Fruit fly (Drosophila melanogaster) whole organism, embryonic: ENCODE results near the gene CG43925.
A peak's percentile ranks its signal among the peaks of the same experiment; 100 is the strongest.

Experiments used
- Atf-2 ChIP-seq: fragments of 200-800 bp; sonication (Bioruptor generic); optimal IDR thresholded peaks from 2 replicates; lab custom pipeline; 2016; ENCODE audit warnings: missing biosample characterization, missing genetic modification characterization
- CG10431 ChIP-seq: fragments of 200-800 bp; sonication (Bioruptor generic); optimal IDR thresholded peaks from 3 replicates; lab custom pipeline; 2018; ENCODE audit warnings: missing biosample characterization, mild to moderate bottlenecking, missing genetic modification characterization
- CG10543 ChIP-seq: fragments of 200-800 bp; sonication (Bioruptor generic); optimal IDR thresholded peaks from 3 replicates; lab custom pipeline; 2017; ENCODE audit warnings: missing biosample characterization, mild to moderate bottlenecking, missing genetic modification characterization, moderate library complexity
- CG10565 ChIP-seq: fragments of 200-800 bp; sonication (Bioruptor generic); optimal IDR thresholded peaks from 3 replicates; lab custom pipeline; 2016; ENCODE audit warnings: missing biosample characterization, mild to moderate bottlenecking, missing genetic modification characterization
- CG10654 ChIP-seq: fragments of 200-800 bp; sonication (Bioruptor generic); optimal IDR thresholded peaks from 2 replicates; lab custom pipeline; 2016; ENCODE audit warnings: missing biosample characterization, missing genetic modification characterization
- CG11560 ChIP-seq: fragments of 200-800 bp; sonication (Bioruptor generic); IDR thresholded peaks from 3 replicates; pipeline ENCODE4 v1.3.6; 2022; ENCODE audit warnings: missing biosample characterization, missing genetic modification characterization
- CG12071 ChIP-seq: fragments of 200-800 bp; sonication (Bioruptor generic); optimal IDR thresholded peaks from 3 replicates; lab custom pipeline; 2018; ENCODE audit warnings: missing biosample characterization, mild to moderate bottlenecking, missing genetic modification characterization
- CG12299 ChIP-seq: fragments of 200-800 bp; sonication (Bioruptor generic); optimal IDR thresholded peaks from 2 replicates; lab custom pipeline; 2018; ENCODE audit warnings: missing biosample characterization, mild to moderate bottlenecking, missing genetic modification characterization
- CG12391 ChIP-seq: fragments of 200-800 bp; sonication (Bioruptor generic); optimal IDR thresholded peaks from 3 replicates; lab custom pipeline; 2018; ENCODE audit warnings: missing biosample characterization, mild to moderate bottlenecking, missing genetic modification characterization, moderate library complexity
- CG12744 ChIP-seq: fragments of 200-800 bp; sonication (Bioruptor generic); optimal IDR thresholded peaks from 2 replicates; lab custom pipeline; 2016; ENCODE audit warnings: missing biosample characterization, missing genetic modification characterization
- CG14710 ChIP-seq: fragments of 200-800 bp; sonication (Bioruptor generic); optimal IDR thresholded peaks from 3 replicates; lab custom pipeline; 2019; ENCODE audit warnings: missing biosample characterization, mild to moderate bottlenecking, missing genetic modification characterization, moderate library complexity
- CG15011 ChIP-seq: fragments of 200-800 bp; sonication (Bioruptor generic); optimal IDR thresholded peaks from 3 replicates; lab custom pipeline; 2018; ENCODE audit warnings: missing biosample characterization, mild to moderate bottlenecking, missing genetic modification characterization
- CG15479 ChIP-seq: fragments of 200-800 bp; sonication (Bioruptor generic); optimal IDR thresholded peaks from 3 replicates; lab custom pipeline; 2019; ENCODE audit warnings: missing biosample characterization, mild to moderate bottlenecking, missing genetic modification characterization, moderate library complexity
- CG15696 ChIP-seq: fragments of 200-800 bp; sonication (Bioruptor generic); optimal IDR thresholded peaks from 2 replicates; lab custom pipeline; 2019; ENCODE audit warnings: missing biosample characterization, mild to moderate bottlenecking, missing genetic modification characterization, moderate library complexity
- CG17802 ChIP-seq: fragments of 200-800 bp; sonication (Bioruptor generic); optimal IDR thresholded peaks from 2 replicates; lab custom pipeline; 2018; ENCODE audit warnings: missing biosample characterization, mild to moderate bottlenecking, missing genetic modification characterization, moderate library complexity
- CG2129 ChIP-seq: fragments of 200-800 bp; sonication (Bioruptor generic); IDR thresholded peaks from 2 replicates; pipeline ENCODE4 v1.3.6; 2022; ENCODE audit warnings: missing biosample characterization, missing genetic modification characterization; ENCODE audit not compliant: partially characterized antibody
- CG6654 ChIP-seq: fragments of 200-800 bp; sonication (Bioruptor generic); optimal IDR thresholded peaks from 2 replicates; lab custom pipeline; 2017; ENCODE audit warnings: missing biosample characterization, mild to moderate bottlenecking, missing genetic modification characterization
- CG7987 ChIP-seq: fragments of 200-800 bp; sonication (Bioruptor generic); optimal IDR thresholded peaks from 2 replicates; lab custom pipeline; 2018; ENCODE audit warnings: missing biosample characterization, mild to moderate bottlenecking, missing genetic modification characterization, moderate library complexity
- CG8944 ChIP-seq: fragments of 200-800 bp; sonication (Bioruptor generic); optimal IDR thresholded peaks from 3 replicates; lab custom pipeline; 2016; ENCODE audit warnings: missing biosample characterization, missing genetic modification characterization
- CG9932 ChIP-seq: fragments of 200-800 bp; sonication (Bioruptor generic); IDR thresholded peaks from 2 replicates; pipeline ENCODE4 v1.3.6; 2022; ENCODE audit warnings: missing biosample characterization, missing genetic modification characterization
- CTCF ChIP-seq: fragments of 200-800 bp; sonication (Bioruptor generic); optimal IDR thresholded peaks from 2 replicates; lab custom pipeline; 2017; ENCODE audit warnings: missing biosample characterization, mild to moderate bottlenecking, missing genetic modification characterization, moderate library complexity
- Eip74EF ChIP-seq, 2 experiments: fragments of 200-800 bp in 1 of 2; fragments of >200 bp in 1 of 2; sonication (Bioruptor generic) in 1 of 2; optimal IDR thresholded peaks; 2 replicates each; lab custom pipeline; 2017 to 2019; ENCODE audit warnings: missing biosample characterization in 2 of 2, missing genetic modification characterization in 2 of 2, mild to moderate bottlenecking in 1 of 2, moderate library complexity in 1 of 2
- Fer3 ChIP-seq: fragments of 200-800 bp; sonication (Bioruptor generic); optimal IDR thresholded peaks from 2 replicates; lab custom pipeline; 2018; ENCODE audit warnings: missing biosample characterization, mild to moderate bottlenecking, missing genetic modification characterization, moderate library complexity
- H15 ChIP-seq: fragments of 200-800 bp; sonication (Bioruptor generic); IDR thresholded peaks from 3 replicates; pipeline ENCODE4 v1.3.6; 2022; ENCODE audit warnings: missing biosample characterization, missing genetic modification characterization
- HHEX ChIP-seq: fragments of 200-800 bp; sonication (Bioruptor generic); optimal IDR thresholded peaks from 3 replicates; lab custom pipeline; 2017; ENCODE audit warnings: missing biosample characterization, mild to moderate bottlenecking, missing genetic modification characterization, missing genetic modification reagents
- HLH4C ChIP-seq: fragments of 200-800 bp; sonication (Bioruptor generic); IDR thresholded peaks from 3 replicates; pipeline ENCODE4 v1.3.6; 2022; ENCODE audit warnings: missing biosample characterization, missing genetic modification characterization; ENCODE audit not compliant: partially characterized antibody
- Hey ChIP-seq: fragments of 200-800 bp; sonication (Bioruptor generic); optimal IDR thresholded peaks from 3 replicates; lab custom pipeline; 2018; ENCODE audit warnings: missing biosample characterization, mild to moderate bottlenecking, missing genetic modification characterization
- Hr3 ChIP-seq: fragments of 200-800 bp; sonication (Bioruptor generic); optimal IDR thresholded peaks from 3 replicates; lab custom pipeline; 2016; ENCODE audit warnings: missing biosample characterization, missing genetic modification characterization
- Lpt ChIP-seq: fragments of >200 bp; optimal IDR thresholded peaks from 2 replicates; lab custom pipeline; 2018; ENCODE audit warnings: missing biosample characterization, missing genetic modification characterization
- MESR4 ChIP-seq: fragments of 200-800 bp; sonication (Bioruptor generic); optimal IDR thresholded peaks from 2 replicates; lab custom pipeline; 2018; ENCODE audit warnings: missing biosample characterization, mild to moderate bottlenecking, missing genetic modification characterization, moderate library complexity
- Mad ChIP-seq: fragments of 200-800 bp; sonication (Bioruptor generic); optimal IDR thresholded peaks from 2 replicates; lab custom pipeline; 2016; ENCODE audit warnings: missing biosample characterization, missing genetic modification characterization
- NfI ChIP-seq: fragments of 200-800 bp; sonication (Bioruptor generic); optimal IDR thresholded peaks from 3 replicates; lab custom pipeline; 2018; ENCODE audit warnings: missing biosample characterization, mild to moderate bottlenecking, missing genetic modification characterization, moderate library complexity
- br ChIP-seq: fragments of >200 bp; optimal IDR thresholded peaks from 2 replicates; lab custom pipeline; 2017
- dmrt11E ChIP-seq: fragments of 200-800 bp; sonication (Bioruptor generic); optimal IDR thresholded peaks from 3 replicates; lab custom pipeline; 2018; ENCODE audit warnings: missing biosample characterization, mild to moderate bottlenecking, missing genetic modification characterization, moderate library complexity
- gce ChIP-seq: fragments of 200-800 bp; sonication (Bioruptor generic); IDR thresholded peaks from 3 replicates; pipeline ENCODE4 v1.3.6; 2022; ENCODE audit warnings: missing biosample characterization, missing genetic modification characterization
- gt ChIP-seq: fragments of 200-800 bp; sonication (Bioruptor generic); IDR thresholded peaks from 2 replicates; pipeline ENCODE4 v1.3.6; 2022; ENCODE audit warnings: missing biosample characterization, missing genetic modification characterization
- ham ChIP-seq: fragments of 200-800 bp; sonication (Bioruptor generic); IDR thresholded peaks from 2 replicates; pipeline ENCODE4 v1.3.6; 2022; ENCODE audit warnings: missing biosample characterization, missing genetic modification characterization
- lov ChIP-seq, 2 experiments: fragments of 200-800 bp in 1 of 2; fragments of >200 bp in 1 of 2; sonication (Bioruptor generic) in 1 of 2; IDR thresholded peaks in 1 of 2; optimal IDR thresholded peaks in 1 of 2; 2 replicates in 1 of 2; 3 replicates in 1 of 2; pipeline versions ENCODE4 v1.3.6 to Lab custom; 2017 to 2022; ENCODE audit warnings: missing biosample characterization in 1 of 2, missing genetic modification characterization in 1 of 2
- mam ChIP-seq: fragments of 200-800 bp; sonication (Bioruptor generic); optimal IDR thresholded peaks from 3 replicates; lab custom pipeline; 2016; ENCODE audit warnings: missing biosample characterization, missing genetic modification characterization
- pfk ChIP-seq: fragments of 200-800 bp; sonication (Bioruptor generic); optimal IDR thresholded peaks from 2 replicates; lab custom pipeline; 2018; ENCODE audit warnings: missing biosample characterization, mild to moderate bottlenecking, missing genetic modification characterization, moderate library complexity
- prd ChIP-seq, 3 experiments: fragments of >200 bp in 2 of 3; fragments of 200-800 bp in 1 of 3; sonication (Bioruptor generic) in 1 of 3; optimal IDR thresholded peaks in 2 of 3; IDR thresholded peaks in 1 of 3; 2 replicates in 2 of 3; 3 replicates in 1 of 3; pipeline versions ENCODE4 v1.3.6 to Lab custom; 2017 to 2022; ENCODE audit warnings: missing biosample characterization in 1 of 3, missing genetic modification characterization in 1 of 3
- sc ChIP-seq, 3 experiments: fragments of >200 bp in 2 of 3; fragments of 200-800 bp in 1 of 3; sonication (Bioruptor generic) in 1 of 3; optimal IDR thresholded peaks; 2 replicates in 2 of 3; 3 replicates in 1 of 3; lab custom pipeline; 2017; ENCODE audit warnings: mild to moderate bottlenecking in 1 of 3, missing biosample characterization in 1 of 3, missing genetic modification characterization in 1 of 3, missing genetic modification reagents in 1 of 3
- scrt ChIP-seq: fragments of 200-800 bp; sonication (Bioruptor generic); optimal IDR thresholded peaks from 2 replicates; lab custom pipeline; 2018; ENCODE audit warnings: missing biosample characterization, mild to moderate bottlenecking, missing genetic modification characterization, moderate library complexity
- stwl ChIP-seq: fragments of 200-800 bp; sonication (Bioruptor generic); optimal IDR thresholded peaks from 3 replicates; lab custom pipeline; 2018; ENCODE audit warnings: missing biosample characterization, mild to moderate bottlenecking, missing genetic modification characterization, moderate library complexity
- tup ChIP-seq: fragments of 200-800 bp; sonication (Bioruptor generic); optimal IDR thresholded peaks from 2 replicates; lab custom pipeline; 2016; ENCODE audit warnings: missing biosample characterization, mild to moderate bottlenecking, missing genetic modification characterization, moderate library complexity
- unc-4 ChIP-seq: fragments of 200-800 bp; sonication (Bioruptor generic); IDR thresholded peaks from 2 replicates; pipeline ENCODE4 v1.3.6; 2022; ENCODE audit warnings: missing biosample characterization, missing genetic modification characterization; ENCODE audit not compliant: partially characterized antibody
- zfh1 ChIP-seq: fragments of 200-800 bp; sonication (Bioruptor generic); IDR thresholded peaks from 3 replicates; pipeline ENCODE4 v1.3.6; 2022; ENCODE audit warnings: missing biosample characterization, missing genetic modification characterization

The CG43925 gene

DNA sequence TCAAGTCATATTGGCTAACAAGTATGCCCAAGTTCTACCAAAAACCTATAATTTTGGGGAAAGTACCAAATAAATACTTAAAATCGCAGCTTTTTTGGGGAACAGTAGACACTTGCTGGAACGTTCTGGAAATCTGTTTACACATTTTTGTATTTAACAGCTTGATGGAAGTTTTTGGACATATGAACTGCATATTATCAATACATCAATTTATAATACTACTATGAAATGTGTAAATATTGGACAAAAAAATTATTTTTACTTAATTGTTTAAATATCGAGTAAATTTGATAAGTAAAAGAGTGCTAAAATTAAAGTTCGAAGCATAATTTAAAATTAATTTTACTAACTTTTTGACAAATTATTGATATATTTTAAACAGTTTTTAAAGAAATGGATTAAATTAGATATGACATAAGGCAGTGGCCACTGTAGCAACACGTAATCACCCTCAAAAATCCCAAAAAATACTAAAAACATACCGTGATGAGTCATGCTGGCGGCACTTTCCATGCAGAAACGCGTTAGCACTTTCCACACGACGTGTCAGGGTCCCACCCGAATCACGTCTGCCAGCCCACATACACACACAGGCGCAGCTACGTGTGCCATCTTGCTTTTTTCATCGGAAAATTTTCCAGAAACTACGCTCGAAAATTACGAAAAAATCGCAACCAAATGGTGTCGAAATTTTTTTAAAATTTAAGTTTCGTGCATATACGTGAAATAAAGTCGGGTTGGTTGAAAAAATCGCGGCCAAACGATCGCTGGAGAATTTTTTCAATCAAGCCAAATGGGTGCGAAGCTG lies 11.0 kb upstream of the CG43925 start, which contains the start of gene Sirt1 (continued):
- TF ChIP-seq gt (GFP tag; lab: Robert Waterston, UW) (0 out of 2 replicates have a peak, but pooled peaks have one; percentile 27), dmrt11E (peak; percentile 92), Hey (tag; lab: Kevin White, UChicago) (no peak), NfI (GFP tag; lab: Kevin White, UChicago) (peak; percentile 81), gce (no peak), CG12299 (tag; lab: Kevin White, UChicago) (peak; percentile 61), CG12744 (no peak), ham (no peak), CG15479 (no peak), HLH4C (GFP tag; lab: Robert Waterston, UW) (no peak), CTCF (GFP tag; lab: Kevin White, UChicago) (no peak), br (lab: Kevin White, UChicago) (no peak), sc (optimal IDR thresholded peaks at IDR 0.05; lab: Kevin White, UChicago) (no peak), sc (GFP tag; optimal IDR thresholded peaks at IDR 0.05; lab: Kevin White, UChicago) (peak; percentile 84), CG15696 (tag; lab: Kevin White, UChicago) (peak; percentile 89), CG10431 (peak; percentile 49), H15 (GFP tag; lab: Robert Waterston, UW) (peak; percentile 56; the same call in 2 of the 3 replicates), mam (GFP tag; lab: Kevin White, UChicago) (peak; percentile 59), prd (optimal IDR thresholded peaks at IDR 0.05; lab: Kevin White, UChicago) (no peak), prd (GFP tag; IDR thresholded peaks at IDR 0.05; lab: Robert Waterston, UW) (peak; percentile 89), CG8944 (peak; percentile 58), CG14710 (tag; lab: Kevin White, UChicago) (peak; percentile 92), Mad (GFP tag; lab: Kevin White, UChicago) (peak; percentile 46), zfh1 (GFP tag; lab: Robert Waterston, UW) (peak; percentile 66; the same call in 1 of the 3 replicates), Fer3 (tag; lab: Kevin White, UChicago) (peak; percentile 78), lov (optimal IDR thresholded peaks at IDR 0.05; lab: Kevin White, UChicago) (no peak), lov (GFP tag; IDR thresholded peaks at IDR 0.05; lab: Robert Waterston, UW) (0 out of 3 replicates have a peak, but pooled peaks have one; percentile 29), CG12391 (tag; lab: Kevin White, UChicago) (peak; percentile 92), Atf-2 (GFP tag; lab: Kevin White, UChicago) (peak; percentile 6), MESR4 (GFP tag; lab: Kevin White, UChicago) (peak; percentile 99), CG9932 (GFP tag; lab: Robert Waterston, UW) (peak; percentile 83), Hr3 (GFP tag; lab: Kevin White, UChicago) (peak; percentile 92), CG12071 (GFP tag; lab: Kevin White, UChicago) (no peak), stwl (tag; lab: Kevin White, UChicago) (peak; percentile 18), CG7987 (GFP tag; lab: Kevin White, UChicago) (peak; percentile 24), CG2129 (GFP tag; lab: Robert Waterston, UW) (no peak), Eip74EF (GFP tag; optimal IDR thresholded peaks at IDR 0.05; lab: Kevin White, UChicago) (peak in 1 of 2 experiments; percentile 67), CG17802 (no peak), pfk (no peak), tup (GFP tag; lab: Kevin White, UChicago) (peak; percentile 11), scrt (peak; percentile 41), unc-4 (GFP tag; lab: Robert Waterston, UW) (no peak), Lpt (no peak), CG10654 (GFP tag; lab: Kevin White, UChicago) (peak; percentile 76), CG10543 (GFP tag; lab: Kevin White, UChicago) (peak; percentile 73), HHEX (GFP tag; lab: Kevin White, UChicago) (peak; percentile 82), CG15011 (GFP tag; lab: Kevin White, UChicago) (peak; percentile 84), CG6654 (peak; percentile 67), CG11560 (tag; lab: Robert Waterston, UW) (peak; percentile 65; the same call in 2 of the 3 replicates), CG10565 (GFP tag; lab: Kevin White, UChicago) (no peak)
